Worm (Caenorhabditis elegans): ENCODE results near the gene syx-6.

ce11 chrX:3190193-3190592, 25.9 kb downstream of the syx-6 start:
- no peak for TF ChIP-seq snpc-4 (tag; optimal IDR thresholded peaks at IDR 0.05)
- no peak for TF ChIP-seq bed-3 (GFP tag; optimal IDR thresholded peaks at IDR 0.05)
- TF ChIP-seq elt-3 (tag; optimal IDR thresholded peaks at IDR 0.05), result no peak
- TF ChIP-seq tbx-8 (GFP tag; optimal IDR thresholded peaks at IDR 0.05), result no peak
- TF ChIP-seq nhr-12 (tag; optimal IDR thresholded peaks at IDR 0.05), result no peak
- peak; percentile 68 for TF ChIP-seq hlh-1 (tag; optimal IDR thresholded peaks at IDR 0.05)
- TF ChIP-seq unc-62 (GFP tag; optimal IDR thresholded peaks at IDR 0.05), result peak; percentile 81
- TF ChIP-seq ztf-11 (tag; optimal IDR thresholded peaks at IDR 0.05), result no peak
- TF ChIP-seq blmp-1 (tag; optimal IDR thresholded peaks at IDR 0.05), result no peak
- TF ChIP-seq zip-8 (tag; optimal IDR thresholded peaks at IDR 0.05), result no peak
- no peak for TF ChIP-seq ham-2 (GFP tag; optimal IDR thresholded peaks at IDR 0.05)
- TF ChIP-seq unc-39 (tag; optimal IDR thresholded peaks at IDR 0.05), result no peak
